Fruit fly (Drosophila melanogaster) Kc167 (cell line): ENCODE measurements around the gene et.

ENCODE experiments used
- Myc ChIP-seq: fragments of >200 bp; optimal IDR thresholded peaks from 2 replicates; lab custom pipeline; 2017; ENCODE audit warnings: missing external identifiers
- Sin3A ChIP-seq: fragments of >200 bp; optimal IDR thresholded peaks from 2 replicates; lab custom pipeline; 2018; ENCODE audit warnings: missing external identifiers
- h ChIP-seq: fragments of >200 bp; optimal IDR thresholded peaks from 3 replicates; lab custom pipeline; 2018; ENCODE audit warnings: missing external identifiers
- insv ChIP-seq: fragments of >200 bp; optimal IDR thresholded peaks from 3 replicates; lab custom pipeline; 2018; ENCODE audit warnings: missing external identifiers
- psq ChIP-seq: fragments of >200 bp; optimal IDR thresholded peaks from 2 replicates; lab custom pipeline; 2017; ENCODE audit warnings: missing external identifiers
- ttk ChIP-seq: sonication (Bioruptor generic); optimal IDR thresholded peaks from 2 replicates; lab custom pipeline; 2017; ENCODE audit warnings: missing external identifiers

The et gene

dm6 chrX:19637434-19638327 is 38.0 kb downstream of the et start:
- TF ChIP-seq Myc (lab: Kevin White, UChicago) (no peak), insv (no peak)

- no peak for TF ChIP-seq ttk (lab: Kevin White, UChicago)
These were observed 38.7 kb downstream of the et start for dm6 chrX:19637002-19637420.

DNA sequence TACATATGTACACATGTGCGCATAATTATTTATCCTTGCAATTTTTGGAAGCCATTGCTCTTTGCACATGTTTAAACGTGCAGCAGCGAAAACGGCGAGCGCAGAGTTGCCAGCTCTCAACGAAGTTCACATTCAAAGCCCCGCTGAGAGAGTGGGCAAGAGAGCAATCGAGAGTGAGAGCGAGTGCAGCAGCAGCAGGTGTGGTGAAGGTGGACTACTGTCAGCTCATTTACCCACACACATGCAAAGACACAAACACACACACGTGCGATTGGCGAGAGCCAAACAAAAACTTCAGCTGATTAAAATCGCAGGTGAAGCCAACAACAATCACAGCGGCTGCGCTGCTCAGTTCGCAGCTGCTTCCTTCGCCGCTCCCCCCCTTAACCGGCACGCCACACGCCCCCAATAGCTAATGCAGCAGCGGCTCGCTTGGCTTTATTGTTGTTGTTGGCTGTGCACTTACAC is 44.3 kb downstream of the et start:
- no peak for TF ChIP-seq h (lab: Kevin White, UChicago)
- TF ChIP-seq Sin3A (lab: Kevin White, UChicago): no peak
- no peak for TF ChIP-seq ttk (lab: Kevin White, UChicago)
- TF ChIP-seq Myc (lab: Kevin White, UChicago): no peak
- TF ChIP-seq psq (lab: Kevin White, UChicago): no peak
- no peak for TF ChIP-seq insv

- TF ChIP-seq psq (lab: Kevin White, UChicago) (no peak), ttk (lab: Kevin White, UChicago) (no peak), insv (no peak), h (lab: Kevin White, UChicago) (no peak), Myc (lab: Kevin White, UChicago) (no peak), Sin3A (lab: Kevin White, UChicago) (no peak)
These were observed 50.3 kb downstream of the et start, which contains the start of gene CG14212 for dm6 chrX:19625405-19625804. TSS of gene CG14212 (plus strand) at chrX:19625705.

DNA sequence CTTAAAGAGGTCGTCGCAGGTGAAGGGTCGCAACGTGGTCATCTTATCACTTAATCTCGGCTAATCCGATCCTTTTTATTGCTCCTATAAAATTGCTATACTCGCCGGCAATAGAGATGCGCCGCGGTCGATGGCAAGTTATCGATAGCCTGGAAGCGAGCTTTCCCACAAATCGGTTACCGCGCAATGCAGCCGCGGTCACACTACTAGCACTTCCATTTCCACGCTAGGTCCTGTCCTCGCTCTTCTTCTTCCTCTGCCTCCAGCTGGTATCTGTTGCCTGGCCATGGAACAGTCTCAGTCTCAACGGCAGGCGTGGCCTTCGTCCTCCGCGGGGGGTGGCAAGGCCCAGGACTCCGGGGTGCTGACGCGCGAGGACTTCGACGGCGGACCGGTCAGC is 52.8 kb downstream of the et start, which contains the start of the genes Naa20A and MKP-4:
TSS of gene Naa20A (minus strand) at position 151 of the 400 bp plus-strand sequence.
TSS of gene MKP-4 (plus strand) at position 191 of the 400 bp plus-strand sequence.
- TF ChIP-seq Myc (lab: Kevin White, UChicago) (no peak), ttk (lab: Kevin White, UChicago) (no peak), h (lab: Kevin White, UChicago) (no peak), insv (no peak), psq (lab: Kevin White, UChicago) (no peak), Sin3A (lab: Kevin White, UChicago) (no peak)
